Worm (Caenorhabditis elegans) whole organism, mixed stage, embryonic: ENCODE measurements around the gene bmy-1.

Experiments
- M03D4.4 ChIP-seq: sonication (generic microtip); optimal IDR thresholded peaks from 2 replicates; lab custom pipeline; 2017; ENCODE audit warnings: mild to moderate bottlenecking, missing genetic modification characterization, missing compliant biosample characterization
- bed-3 ChIP-seq: fragments of 200-800 bp; sonication (Bioruptor generic); optimal IDR thresholded peaks from 3 replicates; lab custom pipeline; 2018; ENCODE audit warnings: mild to moderate bottlenecking, missing genetic modification characterization, moderate library complexity, missing compliant biosample characterization
- blmp-1 ChIP-seq: fragments of 150-350 bp; optimal IDR thresholded peaks from 2 replicates; lab custom pipeline; 2014; ENCODE audit warnings: missing biosample characterization, missing genetic modification characterization
- ceh-39 ChIP-seq: fragments of 150-350 bp; optimal IDR thresholded peaks from 2 replicates; lab custom pipeline; 2014; ENCODE audit warnings: missing biosample characterization, missing genetic modification characterization
- ceh-43 ChIP-seq: fragments of 200-800 bp; sonication (Bioruptor generic); optimal IDR thresholded peaks from 2 replicates; lab custom pipeline; 2018; ENCODE audit warnings: mild to moderate bottlenecking, missing genetic modification characterization, moderate library complexity, missing compliant biosample characterization
- ceh-83 ChIP-seq: fragments of 200-800 bp; sonication (Bioruptor generic); optimal IDR thresholded peaks from 2 replicates; lab custom pipeline; 2018; ENCODE audit warnings: mild to moderate bottlenecking, missing genetic modification characterization, missing compliant biosample characterization
- ces-1 ChIP-seq: fragments of 150-350 bp; optimal IDR thresholded peaks from 2 replicates; lab custom pipeline; 2014; ENCODE audit warnings: missing biosample characterization, missing genetic modification reagents, missing genetic modification characterization
- cnd-1 ChIP-seq: fragments of 200-800 bp; sonication (Bioruptor generic); optimal IDR thresholded peaks from 2 replicates; lab custom pipeline; 2018; ENCODE audit warnings: mild to moderate bottlenecking, missing genetic modification characterization, missing compliant biosample characterization
- drap-1 ChIP-seq: fragments of 200-800 bp; sonication (Bioruptor generic); optimal IDR thresholded peaks from 3 replicates; lab custom pipeline; 2018; ENCODE audit warnings: mild to moderate bottlenecking, missing genetic modification characterization, missing compliant biosample characterization
- elt-1 ChIP-seq: sonication (generic microtip); optimal IDR thresholded peaks from 2 replicates; lab custom pipeline; 2017; ENCODE audit warnings: missing genetic modification characterization, mild to moderate bottlenecking, missing compliant biosample characterization, antibody characterized with exemption, moderate library complexity, borderline replicate concordance; ENCODE audit not compliant: insufficient read depth
- elt-3 ChIP-seq: fragments of 150-350 bp; optimal IDR thresholded peaks from 2 replicates; lab custom pipeline; 2014; ENCODE audit warnings: missing biosample characterization, missing genetic modification characterization
- flh-1 ChIP-seq: fragments of 200-800 bp; sonication (Bioruptor generic); optimal IDR thresholded peaks from 2 replicates; lab custom pipeline; 2018; ENCODE audit warnings: mild to moderate bottlenecking, missing genetic modification characterization, moderate library complexity, missing compliant biosample characterization
- ham-2 ChIP-seq: fragments of 200-800 bp; sonication (Bioruptor generic); optimal IDR thresholded peaks from 2 replicates; lab custom pipeline; 2018; ENCODE audit warnings: mild to moderate bottlenecking, missing genetic modification characterization, missing compliant biosample characterization
- hlh-1 ChIP-seq: fragments of 150-350 bp; optimal IDR thresholded peaks from 2 replicates; lab custom pipeline; 2014; ENCODE audit warnings: missing biosample characterization, missing genetic modification reagents, missing genetic modification characterization
- lin-13 ChIP-seq: fragments of 150-350 bp; optimal IDR thresholded peaks from 2 replicates; lab custom pipeline; 2014; ENCODE audit warnings: missing biosample characterization, missing genetic modification characterization
- lin-32 ChIP-seq: fragments of 200-800 bp; sonication (Bioruptor generic); optimal IDR thresholded peaks from 2 replicates; lab custom pipeline; 2018; ENCODE audit warnings: mild to moderate bottlenecking, missing genetic modification characterization, missing compliant biosample characterization
- lsy-2 ChIP-seq: fragments of 150-350 bp; optimal IDR thresholded peaks from 2 replicates; lab custom pipeline; 2014; ENCODE audit warnings: missing biosample characterization, missing genetic modification characterization
- mab-5 ChIP-seq: fragments of 150-350 bp; optimal IDR thresholded peaks from 2 replicates; lab custom pipeline; 2014; ENCODE audit warnings: missing biosample characterization, missing genetic modification characterization
- mep-1 ChIP-seq: fragments of 150-350 bp; optimal IDR thresholded peaks from 2 replicates; lab custom pipeline; 2017; ENCODE audit warnings: missing biosample characterization, missing genetic modification reagents, missing genetic modification characterization, inconsistent platforms
- mls-2 ChIP-seq: sonication (generic microtip); optimal IDR thresholded peaks from 2 replicates; lab custom pipeline; 2016; ENCODE audit warnings: mild to moderate bottlenecking, missing genetic modification characterization, moderate library complexity, missing compliant biosample characterization
- nhr-12 ChIP-seq: fragments of 150-350 bp; optimal IDR thresholded peaks from 2 replicates; lab custom pipeline; 2014; ENCODE audit warnings: missing biosample characterization, missing genetic modification characterization
- nhr-2 ChIP-seq: fragments of 150-350 bp; optimal IDR thresholded peaks from 2 replicates; lab custom pipeline; 2014; ENCODE audit warnings: missing biosample characterization, missing genetic modification characterization
- nhr-237 ChIP-seq: fragments of 150-350 bp; optimal IDR thresholded peaks from 2 replicates; lab custom pipeline; 2014; ENCODE audit warnings: missing biosample characterization, missing genetic modification characterization
- nhr-28 ChIP-seq: fragments of 150-350 bp; optimal IDR thresholded peaks from 2 replicates; lab custom pipeline; 2014; ENCODE audit warnings: missing biosample characterization, missing genetic modification characterization
- nhr-76 ChIP-seq: sonication (generic microtip); optimal IDR thresholded peaks from 2 replicates; lab custom pipeline; 2017; ENCODE audit warnings: missing biosample characterization, missing genetic modification characterization
- pha-4 ChIP-seq: fragments of 150-350 bp; optimal IDR thresholded peaks from 2 replicates; lab custom pipeline; 2018; ENCODE audit warnings: missing biosample characterization, missing genetic modification reagents, missing genetic modification characterization
- sem-2 ChIP-seq: fragments of 200-800 bp; sonication (Bioruptor generic); optimal IDR thresholded peaks from 2 replicates; lab custom pipeline; 2018; ENCODE audit warnings: mild to moderate bottlenecking, missing genetic modification characterization, missing compliant biosample characterization
- snpc-4 ChIP-seq: fragments of 150-350 bp; optimal IDR thresholded peaks from 2 replicates; lab custom pipeline; 2014; ENCODE audit warnings: missing biosample characterization, missing genetic modification characterization
- sptf-1 ChIP-seq: sonication (generic microtip); optimal IDR thresholded peaks from 2 replicates; lab custom pipeline; 2017; ENCODE audit warnings: mild to moderate bottlenecking, missing genetic modification characterization, moderate library complexity, missing compliant biosample characterization
- tbx-8 ChIP-seq: fragments of 200-800 bp; sonication (Bioruptor generic); optimal IDR thresholded peaks from 2 replicates; lab custom pipeline; 2018; ENCODE audit warnings: mild to moderate bottlenecking, missing genetic modification characterization, moderate library complexity, missing compliant biosample characterization
- unc-120 ChIP-seq: sonication (generic microtip); optimal IDR thresholded peaks from 2 replicates; lab custom pipeline; 2017; ENCODE audit warnings: missing genetic modification characterization, missing compliant biosample characterization; ENCODE audit not compliant: poor library complexity, severe bottlenecking
- unc-39 ChIP-seq: fragments of 150-350 bp; optimal IDR thresholded peaks from 2 replicates; lab custom pipeline; 2014; ENCODE audit warnings: missing biosample characterization, missing genetic modification characterization
- unc-62 ChIP-seq: fragments of 150-350 bp; optimal IDR thresholded peaks from 2 replicates; lab custom pipeline; 2014; ENCODE audit warnings: missing biosample characterization, missing genetic modification reagents, missing genetic modification characterization
- zip-8 ChIP-seq: fragments of 150-350 bp; optimal IDR thresholded peaks from 2 replicates; lab custom pipeline; 2014; ENCODE audit warnings: missing biosample characterization, missing genetic modification characterization
- ztf-11 ChIP-seq: fragments of 150-350 bp; optimal IDR thresholded peaks from 2 replicates; lab custom pipeline; 2014; ENCODE audit warnings: missing biosample characterization, missing genetic modification characterization

The bmy-1 gene

DNA sequence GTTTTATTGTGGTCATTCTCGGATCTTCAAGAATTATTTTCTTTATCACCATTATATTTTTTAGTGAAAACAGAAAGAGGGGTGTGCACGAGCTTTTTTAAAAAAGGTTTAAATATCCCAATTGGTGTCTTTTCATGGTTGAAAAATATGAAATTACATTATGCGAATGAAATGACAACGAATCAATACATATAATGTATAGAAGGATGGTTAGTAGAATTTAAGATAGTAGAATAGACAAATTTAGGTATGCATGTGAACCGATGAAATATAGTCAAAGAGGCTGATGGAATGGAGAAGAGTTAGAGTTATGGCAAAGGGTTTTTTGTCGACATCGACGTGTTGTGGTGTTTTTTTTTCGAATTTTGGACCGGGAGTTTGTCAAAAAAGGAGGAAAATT, 6.0 kb downstream of the bmy-1 start:
- TF ChIP-seq unc-120 (tag; lab: Kevin White, UChicago) (no peak), lin-13 (no peak), nhr-12 (tag; lab: Kevin White, UChicago) (no peak), flh-1 (GFP tag; lab: Kevin White, UChicago) (no peak), elt-1 (tag; lab: Kevin White, UChicago) (no peak), blmp-1 (tag; lab: Kevin White, UChicago) (no peak), lin-32 (GFP tag; lab: Kevin White, UChicago) (no peak), ceh-43 (GFP tag; lab: Kevin White, UChicago) (no peak), nhr-237 (no peak), M03D4.4 (tag; lab: Kevin White, UChicago) (no peak), unc-39 (no peak), cnd-1 (tag; lab: Kevin White, UChicago) (no peak), ceh-83 (GFP tag; lab: Kevin White, UChicago) (no peak), sptf-1 (tag; lab: Kevin White, UChicago) (no peak), zip-8 (no peak), nhr-2 (no peak)

- TF ChIP-seq cnd-1 (tag; lab: Kevin White, UChicago) (no peak), ces-1 (peak; percentile 21)
Measured at ce11 chrII:5365645-5366044, 7.2 kb downstream of the bmy-1 start, which contains the start of gene F09E5.16. Gene F09E5.16, minus strand, starts transcription at chrII:5365745.

- TF ChIP-seq unc-120 (tag; lab: Kevin White, UChicago) (no peak), ces-1 (no peak), cnd-1 (tag; lab: Kevin White, UChicago) (no peak)
Measured at ce11 chrII:5370641-5371040, 12.1 kb downstream of the bmy-1 start, which contains the start of gene F09E5.12. Gene F09E5.12, minus strand, starts transcription at chrII:5370741.

DNA sequence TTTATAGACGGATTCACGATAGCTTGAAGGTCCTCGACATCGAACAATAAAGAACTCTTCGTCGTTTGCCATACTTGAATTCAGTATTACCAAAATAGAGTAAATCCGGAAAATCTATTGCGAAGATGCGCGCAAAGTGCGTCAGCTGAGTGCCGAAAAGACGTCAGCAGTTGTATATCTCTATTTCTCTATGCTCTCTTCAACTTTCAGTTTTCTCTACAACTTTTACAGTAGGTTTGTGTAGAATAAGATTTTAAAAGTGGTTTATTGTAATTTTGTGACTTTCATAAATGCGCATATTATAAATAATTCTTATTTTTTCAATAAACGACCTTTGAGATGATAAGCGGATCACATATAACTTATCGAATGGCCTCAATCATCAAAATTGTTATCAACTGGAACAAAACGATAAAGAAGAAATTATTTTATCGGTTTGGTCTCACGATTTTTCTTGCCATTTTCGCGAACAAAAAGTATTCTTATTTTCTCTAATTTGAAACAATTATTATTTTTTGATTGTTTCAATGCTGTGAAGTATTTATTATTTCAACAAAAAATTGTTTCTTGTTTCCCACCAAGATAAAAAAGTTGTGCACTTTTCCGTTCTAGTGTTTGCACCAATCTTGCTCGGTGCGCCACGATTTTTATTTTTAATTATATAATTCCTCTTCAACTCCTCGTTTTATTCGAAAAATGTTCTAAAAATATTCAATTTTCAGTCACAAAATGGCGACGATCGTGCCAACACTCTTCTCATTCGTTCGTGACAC, 15.0 kb downstream of the bmy-1 start, which contains the start of the genes agt-2 and F09E5.3:
Gene agt-2 (minus strand): TSS at position 553 of the 773 bp plus-strand sequence.
Gene F09E5.3 (plus strand): TSS at position 723 of the 773 bp plus-strand sequence.
- no peak for TF ChIP-seq ham-2 (GFP tag; lab: Kevin White, UChicago)
- TF ChIP-seq sem-2: no peak
- no peak for TF ChIP-seq nhr-12 (tag; lab: Kevin White, UChicago)
- TF ChIP-seq lin-13: peak; percentile 90
- no peak for TF ChIP-seq elt-1 (tag; lab: Kevin White, UChicago)
- TF ChIP-seq mls-2 (tag; lab: Kevin White, UChicago): peak; percentile 17
- TF ChIP-seq elt-3 (tag; lab: Kevin White, UChicago): no peak
- TF ChIP-seq mab-5 (tag; lab: Kevin White, UChicago): no peak
- no peak for TF ChIP-seq nhr-76 (tag; lab: Kevin White, UChicago)
- TF ChIP-seq lin-32 (GFP tag; lab: Kevin White, UChicago): no peak
- peak; percentile 37 for TF ChIP-seq hlh-1 (tag; lab: Kevin White, UChicago)
- peak; percentile 9 for TF ChIP-seq M03D4.4 (tag; lab: Kevin White, UChicago)
- peak; percentile 47 for TF ChIP-seq ceh-83 (GFP tag; lab: Kevin White, UChicago)
- peak; percentile 53 for TF ChIP-seq drap-1 (GFP tag; lab: Kevin White, UChicago)
- TF ChIP-seq ceh-39 (tag; lab: Kevin White, UChicago): peak; percentile 68
- TF ChIP-seq nhr-237: peak; percentile 77
- TF ChIP-seq unc-62 (GFP tag; lab: Kevin White, UChicago): peak; percentile 26
- TF ChIP-seq nhr-2: peak; percentile 13
- TF ChIP-seq cnd-1 (tag; lab: Kevin White, UChicago): peak; percentile 36
- TF ChIP-seq ztf-11: peak; percentile 53
- no peak for TF ChIP-seq bed-3 (GFP tag; lab: Kevin White, UChicago)
- TF ChIP-seq blmp-1 (tag; lab: Kevin White, UChicago): peak; percentile 3
- no peak for TF ChIP-seq flh-1 (GFP tag; lab: Kevin White, UChicago)
- TF ChIP-seq unc-120 (tag; lab: Kevin White, UChicago): no peak
- TF ChIP-seq snpc-4 (tag; lab: Kevin White, UChicago): no peak
- TF ChIP-seq nhr-28 (tag; lab: Kevin White, UChicago): no peak
- no peak for TF ChIP-seq zip-8
- peak; percentile 90 for TF ChIP-seq mep-1
- TF ChIP-seq tbx-8: no peak
- peak; percentile 95 for TF ChIP-seq pha-4 (tag; lab: Kevin White, UChicago)
- TF ChIP-seq sptf-1 (tag; lab: Kevin White, UChicago): peak; percentile 71
- no peak for TF ChIP-seq ceh-43 (GFP tag; lab: Kevin White, UChicago)
- TF ChIP-seq unc-39: no peak
- peak; percentile 74 for TF ChIP-seq ces-1
- TF ChIP-seq lsy-2: peak; percentile 89
